Worm (Caenorhabditis elegans) whole organism, late embryonic: Measurements from ENCODE around the gene ubc-1.

ENCODE experiments used
- C38D4.7 ChIP-seq: fragments of 200-800 bp; sonication (Bioruptor generic); optimal IDR thresholded peaks from 2 replicates; lab custom pipeline; 2018; ENCODE audit warnings: mild to moderate bottlenecking, missing genetic modification characterization, moderate library complexity, missing compliant biosample characterization
- K09A11.1 ChIP-seq: sonication (generic microtip); optimal IDR thresholded peaks from 2 replicates; lab custom pipeline; 2017; ENCODE audit warnings: antibody characterized with exemption, mild to moderate bottlenecking, missing genetic modification characterization, missing compliant biosample characterization; ENCODE audit not compliant: insufficient read depth
- ahr-1 ChIP-seq: sonication (generic microtip); optimal IDR thresholded peaks from 2 replicates; lab custom pipeline; 2016; ENCODE audit warnings: missing genetic modification characterization, missing compliant biosample characterization
- ama-1 ChIP-seq: fragments of 150-350 bp; optimal IDR thresholded peaks from 2 replicates; lab custom pipeline; 2014
- ceh-14 ChIP-seq: sonication (generic microtip); optimal IDR thresholded peaks from 2 replicates; lab custom pipeline; 2016; ENCODE audit warnings: missing genotype, missing genetic modification characterization, missing compliant biosample characterization
- ceh-22 ChIP-seq: sonication (generic microtip); optimal IDR thresholded peaks from 2 replicates; lab custom pipeline; 2017; ENCODE audit warnings: missing biosample characterization, missing genetic modification characterization
- ceh-24 ChIP-seq: sonication (generic microtip); optimal IDR thresholded peaks from 2 replicates; lab custom pipeline; 2016; ENCODE audit warnings: mild to moderate bottlenecking, missing genetic modification characterization, missing compliant biosample characterization
- ceh-30 ChIP-seq: fragments of 150-350 bp; optimal IDR thresholded peaks from 2 replicates; lab custom pipeline; 2014; ENCODE audit warnings: missing biosample characterization, missing genetic modification characterization
- ceh-31 ChIP-seq: sonication (generic microtip); optimal IDR thresholded peaks from 2 replicates; lab custom pipeline; 2016; ENCODE audit warnings: missing genetic modification characterization, missing compliant biosample characterization
- ceh-34 ChIP-seq: sonication (generic microtip); optimal IDR thresholded peaks from 2 replicates; lab custom pipeline; 2016; ENCODE audit warnings: mild to moderate bottlenecking, missing genetic modification characterization, missing compliant biosample characterization
- ceh-45 ChIP-seq: fragments of 200-800 bp; sonication (Bioruptor generic); IDR thresholded peaks from 2 replicates; pipeline ENCODE4 v1.3.6; 2022; ENCODE audit warnings: missing genetic modification reagents, missing genetic modification characterization, missing compliant biosample characterization
- ceh-48 ChIP-seq: sonication (generic microtip); optimal IDR thresholded peaks from 2 replicates; lab custom pipeline; 2016; ENCODE audit warnings: missing genetic modification characterization, inconsistent platforms, missing compliant biosample characterization
- ceh-6 ChIP-seq: fragments of 200-800 bp; sonication (Bioruptor generic); optimal IDR thresholded peaks from 2 replicates; lab custom pipeline; 2018; ENCODE audit warnings: mild to moderate bottlenecking, missing genetic modification characterization, missing compliant biosample characterization
- elt-2 ChIP-seq: sonication (generic microtip); optimal IDR thresholded peaks from 2 replicates; lab custom pipeline; 2016; ENCODE audit warnings: missing genetic modification reagents, missing genetic modification characterization, missing compliant biosample characterization
- eyg-1 ChIP-seq: sonication (generic microtip); optimal IDR thresholded peaks from 2 replicates; lab custom pipeline; 2016; ENCODE audit warnings: missing genotype, missing genetic modification characterization, missing compliant biosample characterization
- fax-1 ChIP-seq: sonication (generic microtip); optimal IDR thresholded peaks from 2 replicates; lab custom pipeline; 2016; ENCODE audit warnings: missing genotype, missing genetic modification characterization, missing compliant biosample characterization
- fkh-10 ChIP-seq: fragments of 150-350 bp; optimal IDR thresholded peaks from 2 replicates; lab custom pipeline; 2014; ENCODE audit warnings: missing biosample characterization, missing genetic modification reagents, missing genetic modification characterization
- hlh-15 ChIP-seq: sonication (generic microtip); optimal IDR thresholded peaks from 2 replicates; lab custom pipeline; 2016; ENCODE audit warnings: missing genetic modification characterization, missing compliant biosample characterization
- hlh-30 ChIP-seq: sonication (generic microtip); optimal IDR thresholded peaks from 2 replicates; lab custom pipeline; 2017; ENCODE audit warnings: antibody characterized with exemption, missing genetic modification characterization, missing compliant biosample characterization; ENCODE audit not compliant: insufficient read depth
- hlh-8 ChIP-seq: sonication (generic microtip); optimal IDR thresholded peaks from 2 replicates; lab custom pipeline; 2016; ENCODE audit warnings: missing genotype, missing genetic modification characterization, missing compliant biosample characterization
- lin-11 ChIP-seq: fragments of 200-800 bp; sonication (Bioruptor generic); optimal IDR thresholded peaks from 2 replicates; lab custom pipeline; 2018; ENCODE audit warnings: mild to moderate bottlenecking, missing genetic modification characterization, missing compliant biosample characterization
- madf-2 ChIP-seq: sonication (generic microtip); optimal IDR thresholded peaks from 2 replicates; lab custom pipeline; 2017; ENCODE audit warnings: missing genetic modification characterization, missing compliant biosample characterization
- nhr-11 ChIP-seq: fragments of 150-350 bp; optimal IDR thresholded peaks from 2 replicates; lab custom pipeline; 2014; ENCODE audit warnings: missing biosample characterization, missing genetic modification characterization
- nhr-232 ChIP-seq: sonication (generic microtip); optimal IDR thresholded peaks from 2 replicates; lab custom pipeline; 2016; ENCODE audit warnings: missing genetic modification characterization, missing compliant biosample characterization
- odd-2 ChIP-seq: sonication (generic microtip); optimal IDR thresholded peaks from 2 replicates; lab custom pipeline; 2017; ENCODE audit warnings: antibody characterized with exemption, mild to moderate bottlenecking, missing genetic modification characterization, missing compliant biosample characterization
- pag-3 ChIP-seq: sonication (generic microtip); optimal IDR thresholded peaks from 2 replicates; lab custom pipeline; 2016; ENCODE audit warnings: missing compliant biosample characterization, missing genetic modification characterization, borderline replicate concordance
- pax-1 ChIP-seq: fragments of 150-350 bp; optimal IDR thresholded peaks from 2 replicates; lab custom pipeline; 2014; ENCODE audit warnings: missing biosample characterization, missing genetic modification characterization
- pha-4 ChIP-seq: fragments of 150-350 bp; optimal IDR thresholded peaks from 2 replicates; lab custom pipeline; 2018; ENCODE audit warnings: missing biosample characterization, missing genetic modification reagents, missing genetic modification characterization
- pqm-1 ChIP-seq: sonication (generic microtip); optimal IDR thresholded peaks from 2 replicates; lab custom pipeline; 2016; ENCODE audit warnings: missing genetic modification characterization, missing compliant biosample characterization
- ref-2 ChIP-seq: sonication (generic microtip); optimal IDR thresholded peaks from 2 replicates; lab custom pipeline; 2016; ENCODE audit warnings: missing genetic modification characterization, missing compliant biosample characterization
- rnt-1 ChIP-seq: sonication (generic microtip); optimal IDR thresholded peaks from 2 replicates; lab custom pipeline; 2016; ENCODE audit warnings: missing genetic modification characterization, missing compliant biosample characterization
- sox-4 ChIP-seq: sonication (generic microtip); optimal IDR thresholded peaks from 2 replicates; lab custom pipeline; 2017; ENCODE audit warnings: mild to moderate bottlenecking, missing genetic modification characterization, inconsistent platforms, missing compliant biosample characterization
- tbx-2 ChIP-seq: sonication (generic microtip); optimal IDR thresholded peaks from 2 replicates; lab custom pipeline; 2016; ENCODE audit warnings: missing genetic modification characterization, missing compliant biosample characterization
- tbx-7 ChIP-seq: sonication (generic microtip); optimal IDR thresholded peaks from 2 replicates; lab custom pipeline; 2016; ENCODE audit warnings: missing genotype, missing genetic modification characterization, missing compliant biosample characterization
- ttx-3 ChIP-seq: sonication (generic microtip); optimal IDR thresholded peaks from 2 replicates; lab custom pipeline; 2016; ENCODE audit warnings: missing genetic modification reagents, missing genetic modification characterization, missing compliant biosample characterization
- unc-55 ChIP-seq: sonication (generic microtip); optimal IDR thresholded peaks from 2 replicates; lab custom pipeline; 2017; ENCODE audit warnings: missing biosample characterization, missing genetic modification reagents, missing genetic modification characterization

The ubc-1 gene

ce11 chrIV:4102720-4103119, at the start of gene ubc-1:
ubc-1 (plus strand) TSS chrIV:4103020.
- TF ChIP-seq K09A11.1 (tag; lab: Kevin White, UChicago) = no peak
- no peak for TF ChIP-seq ceh-14 (tag; lab: Kevin White, UChicago)
- no peak for TF ChIP-seq ceh-24 (tag; lab: Kevin White, UChicago)
- no peak for TF ChIP-seq ahr-1
- TF ChIP-seq ceh-30 (tag; lab: Kevin White, UChicago) = no peak
- no peak for TF ChIP-seq hlh-15
- no peak for TF ChIP-seq hlh-8 (tag; lab: Kevin White, UChicago)
- no peak for TF ChIP-seq tbx-7 (tag; lab: Kevin White, UChicago)
- no peak for TF ChIP-seq ceh-48 (tag; lab: Kevin White, UChicago)
- no peak for TF ChIP-seq ceh-22 (tag; lab: Kevin White, UChicago)
- TF ChIP-seq, all 69 proteins: peak for 0

- TF ChIP-seq nhr-232 (tag; lab: Kevin White, UChicago) (no peak), ttx-3 (no peak), ceh-30 (tag; lab: Kevin White, UChicago) (no peak)
- TF ChIP-seq, all 69 proteins: peak for 0
These were observed 49.4 kb upstream of the ubc-1 start for ce11 chrIV:4053405-4053804.

- no peak for TF ChIP-seq ceh-31
- TF ChIP-seq unc-55 (GFP tag; lab: Kevin White, UChicago) = peak; percentile 64
- peak; percentile 0 for TF ChIP-seq rnt-1 (tag; lab: Kevin White, UChicago)
These were observed 47.5 kb upstream of the ubc-1 start for ce11 chrIV:4055297-4055696.

- TF ChIP-seq odd-2 (tag; lab: Kevin White, UChicago) (no peak), ceh-24 (tag; lab: Kevin White, UChicago) (no peak)
These were observed 39.2 kb upstream of the ubc-1 start, which contains the start of gene ilys-6 for ce11 chrIV:4063573-4063972. ilys-6 (minus strand) TSS chrIV:4063673.

ce11 chrIV:4067336-4067735, 35.5 kb upstream of the ubc-1 start:
- TF ChIP-seq hlh-30 (tag; lab: Kevin White, UChicago) (no peak), ceh-6 (no peak), pha-4 (tag; lab: Kevin White, UChicago) (no peak), nhr-11 (tag; lab: Kevin White, UChicago) (no peak), ama-1 (lab: Kevin White, UChicago) (no peak), ceh-24 (tag; lab: Kevin White, UChicago) (no peak), ceh-34 (tag; lab: Kevin White, UChicago) (no peak), pqm-1 (no peak), fax-1 (tag; lab: Kevin White, UChicago) (no peak), pag-3 (tag; lab: Kevin White, UChicago) (no peak), elt-2 (tag; lab: Kevin White, UChicago) (no peak), ceh-14 (tag; lab: Kevin White, UChicago) (no peak), tbx-2 (tag; lab: Kevin White, UChicago) (no peak), fkh-10 (GFP tag; lab: Kevin White, UChicago) (no peak)

ce11 chrIV:4068480-4068879, 34.3 kb upstream of the ubc-1 start, which contains the start of gene fbxb-55:
fbxb-55 (plus strand) TSS chrIV:4068780.
- no peak for TF ChIP-seq ceh-45
- TF ChIP-seq ref-2 (tag; lab: Kevin White, UChicago) = no peak
- no peak for TF ChIP-seq ceh-48 (tag; lab: Kevin White, UChicago)
- no peak for TF ChIP-seq C38D4.7 (GFP tag; lab: Kevin White, UChicago)
- TF ChIP-seq pax-1 = no peak
- no peak for TF ChIP-seq rnt-1 (tag; lab: Kevin White, UChicago)
- TF ChIP-seq unc-55 (GFP tag; lab: Kevin White, UChicago) = no peak
- TF ChIP-seq sox-4 = no peak
- no peak for TF ChIP-seq ceh-34 (tag; lab: Kevin White, UChicago)
- TF ChIP-seq lin-11 (tag; lab: Kevin White, UChicago) = no peak
- TF ChIP-seq elt-2 (tag; lab: Kevin White, UChicago) = no peak
- TF ChIP-seq tbx-7 (tag; lab: Kevin White, UChicago) = no peak
- no peak for TF ChIP-seq ceh-24 (tag; lab: Kevin White, UChicago)
- TF ChIP-seq K09A11.1 (tag; lab: Kevin White, UChicago) = no peak
- TF ChIP-seq eyg-1 = no peak
- TF ChIP-seq fax-1 (tag; lab: Kevin White, UChicago) = no peak
- no peak for TF ChIP-seq madf-2 (tag; lab: Kevin White, UChicago)
- TF ChIP-seq ceh-14 (tag; lab: Kevin White, UChicago) = no peak
